Worm (Caenorhabditis elegans) whole organism, young adult: ENCODE measurements around the gene cpna-5.

Source experiments
- B0336.3 ChIP-seq: fragments of 200-800 bp; sonication (Bioruptor generic); IDR thresholded peaks from 2 replicates; pipeline ENCODE4 v1.3.6; 2022; ENCODE audit warnings: missing genetic modification characterization, missing compliant biosample characterization
- F22D6.2 ChIP-seq: sonication (generic microtip); optimal IDR thresholded peaks from 2 replicates; lab custom pipeline; 2016; ENCODE audit warnings: mild to moderate bottlenecking, missing genetic modification characterization, missing compliant biosample characterization
- F37B4.10 ChIP-seq: fragments of 200-800 bp; sonication (Bioruptor generic); IDR thresholded peaks from 2 replicates; pipeline ENCODE4 v1.3.6; 2022; ENCODE audit warnings: missing genetic modification characterization, missing compliant biosample characterization
- F55B11.4 ChIP-seq: sonication (generic microtip); optimal IDR thresholded peaks from 2 replicates; lab custom pipeline; 2016; ENCODE audit warnings: missing compliant biosample characterization, missing genetic modification characterization, borderline replicate concordance; ENCODE audit not compliant: insufficient read depth
- K11D2.4 ChIP-seq: fragments of 200-800 bp; sonication (Bioruptor generic); IDR thresholded peaks from 2 replicates; pipeline ENCODE4 v1.3.6; 2022; ENCODE audit warnings: missing genetic modification reagents, missing genetic modification characterization, missing compliant biosample characterization
- T07F8.4 ChIP-seq: sonication (generic microtip); optimal IDR thresholded peaks from 2 replicates; lab custom pipeline; 2016; ENCODE audit warnings: mild to moderate bottlenecking, missing genetic modification characterization, moderate library complexity, missing compliant biosample characterization
- Y53F4B.3 ChIP-seq: fragments of 200-800 bp; sonication (Bioruptor generic); IDR thresholded peaks from 2 replicates; pipeline ENCODE4 v1.3.6; 2022; ENCODE audit warnings: missing genetic modification reagents, missing genetic modification characterization, missing compliant biosample characterization
- Y53G8AR.9 ChIP-seq: fragments of 200-800 bp; sonication (Bioruptor generic); conservative IDR thresholded peaks from 2 replicates; pipeline ENCODE4 v1.3.6; 2022; ENCODE audit warnings: missing genetic modification reagents, missing genetic modification characterization, missing compliant biosample characterization
- Y56A3A.18 ChIP-seq: fragments of 200-800 bp; sonication (Bioruptor generic); IDR thresholded peaks from 2 replicates; pipeline ENCODE4 v1.3.6; 2022; ENCODE audit warnings: missing genetic modification reagents, missing genetic modification characterization, missing compliant biosample characterization
- Y79H2A.3 ChIP-seq: fragments of 200-800 bp; sonication (Bioruptor generic); conservative IDR thresholded peaks from 2 replicates; pipeline ENCODE4 v1.3.6; 2022; ENCODE audit warnings: missing genetic modification reagents, missing genetic modification characterization, missing compliant biosample characterization
- ZK185.1 ChIP-seq: sonication (generic microtip); optimal IDR thresholded peaks from 2 replicates; lab custom pipeline; 2016; ENCODE audit warnings: mild to moderate bottlenecking, missing genetic modification characterization, missing compliant biosample characterization; ENCODE audit not compliant: poor library complexity, severe bottlenecking
- ama-1 ChIP-seq, 3 experiments: fragments of 150-350 bp in 1 of 3; sonication (generic microtip) in 2 of 3; optimal IDR thresholded peaks; 2 replicates each; lab custom pipeline; 2014 to 2018; ENCODE audit warnings: missing biosample characterization in 2 of 3, missing genetic modification characterization in 2 of 3, missing genetic modification reagents in 2 of 3
- atf-7 ChIP-seq: sonication (generic microtip); optimal IDR thresholded peaks from 2 replicates; lab custom pipeline; 2017; ENCODE audit warnings: mild to moderate bottlenecking, missing genetic modification characterization, missing compliant biosample characterization
- athp-1 ChIP-seq: sonication (generic microtip); optimal IDR thresholded peaks from 2 replicates; lab custom pipeline; 2017; ENCODE audit warnings: mild to moderate bottlenecking, missing genetic modification characterization, missing compliant biosample characterization
- attf-5 ChIP-seq: fragments of 200-800 bp; sonication (Bioruptor generic); optimal IDR thresholded peaks from 2 replicates; lab custom pipeline; 2018; ENCODE audit warnings: mild to moderate bottlenecking, missing genetic modification characterization, missing compliant biosample characterization
- bed-2 ChIP-seq: fragments of 200-800 bp; sonication (Bioruptor generic); IDR thresholded peaks from 2 replicates; pipeline ENCODE4 v1.3.6; 2022; ENCODE audit warnings: missing genetic modification reagents, missing genetic modification characterization, missing compliant biosample characterization
- cebp-1 ChIP-seq, 2 experiments: fragments of 200-800 bp in 1 of 2; sonication (Bioruptor generic) in 1 of 2; sonication (generic microtip) in 1 of 2; IDR thresholded peaks in 1 of 2; optimal IDR thresholded peaks in 1 of 2; 2 replicates each; pipeline versions ENCODE4 v1.3.6 to Lab custom; 2017 to 2022; ENCODE audit warnings: missing compliant biosample characterization in 2 of 2, missing genetic modification characterization in 2 of 2, mild to moderate bottlenecking in 1 of 2, missing genetic modification reagents in 1 of 2, moderate library complexity in 1 of 2
- ceh-100 ChIP-seq: fragments of 200-800 bp; sonication (Bioruptor generic); IDR thresholded peaks from 2 replicates; pipeline ENCODE4 v1.3.6; 2022; ENCODE audit warnings: missing genetic modification reagents, missing genetic modification characterization, missing compliant biosample characterization
- ceh-40 ChIP-seq: fragments of 200-800 bp; sonication (Bioruptor generic); IDR thresholded peaks from 2 replicates; pipeline ENCODE4 v1.3.6; 2022; ENCODE audit warnings: missing genetic modification characterization, missing compliant biosample characterization
- chd-7 ChIP-seq: sonication (generic microtip); optimal IDR thresholded peaks from 2 replicates; lab custom pipeline; 2016; ENCODE audit warnings: mild to moderate bottlenecking, missing genetic modification characterization, moderate library complexity, missing compliant biosample characterization
- die-1 ChIP-seq: sonication (generic microtip); optimal IDR thresholded peaks from 2 replicates; lab custom pipeline; 2016; ENCODE audit warnings: missing genotype, mild to moderate bottlenecking, missing genetic modification characterization, missing compliant biosample characterization
- dox-1 ChIP-seq: fragments of 200-800 bp; sonication (Bioruptor generic); IDR thresholded peaks from 2 replicates; pipeline ENCODE4 v1.3.6; 2022; ENCODE audit warnings: missing genetic modification reagents, missing genetic modification characterization, missing compliant biosample characterization
- dpff-1 ChIP-seq: sonication (generic microtip); optimal IDR thresholded peaks from 2 replicates; lab custom pipeline; 2017; ENCODE audit warnings: mild to moderate bottlenecking, missing genetic modification characterization, missing compliant biosample characterization
- egl-18 ChIP-seq: fragments of 200-800 bp; sonication (Bioruptor generic); IDR thresholded peaks from 2 replicates; pipeline ENCODE4 v1.3.6; 2022; ENCODE audit warnings: missing genetic modification reagents, missing genetic modification characterization, missing compliant biosample characterization
- hlh-26 ChIP-seq: fragments of 200-800 bp; sonication (Bioruptor generic); conservative IDR thresholded peaks from 2 replicates; pipeline ENCODE4 v1.3.6; 2022; ENCODE audit warnings: missing genetic modification reagents, missing genetic modification characterization, missing compliant biosample characterization
- hmg-1.2 ChIP-seq: fragments of 200-800 bp; sonication (Bioruptor generic); IDR thresholded peaks from 2 replicates; pipeline ENCODE4 v1.3.6; 2022; ENCODE audit warnings: missing genetic modification reagents, missing genetic modification characterization, missing compliant biosample characterization
- let-526 ChIP-seq: fragments of 200-800 bp; sonication (Bioruptor generic); IDR thresholded peaks from 2 replicates; pipeline ENCODE4 v1.3.6; 2022; ENCODE audit warnings: missing genetic modification reagents, missing genetic modification characterization, missing compliant biosample characterization
- lin-26 ChIP-seq: fragments of 200-800 bp; sonication (Bioruptor generic); IDR thresholded peaks from 2 replicates; pipeline ENCODE4 v1.3.6; 2022; ENCODE audit warnings: missing genetic modification reagents, missing genetic modification characterization, missing compliant biosample characterization
- lin-35 ChIP-seq, 3 experiments: fragments of 150-350 bp in 2 of 3; sonication (generic microtip) in 1 of 3; optimal IDR thresholded peaks; 2 replicates each; lab custom pipeline; 2014 to 2018; ENCODE audit warnings: missing biosample characterization in 3 of 3, missing genetic modification characterization in 3 of 3, missing genetic modification reagents in 3 of 3
- madf-6 ChIP-seq: fragments of 200-800 bp; sonication (Bioruptor generic); IDR thresholded peaks from 2 replicates; pipeline ENCODE4 v1.3.6; 2022; ENCODE audit warnings: missing genetic modification reagents, missing genetic modification characterization, missing compliant biosample characterization
- mel-28 ChIP-seq: sonication (generic microtip); optimal IDR thresholded peaks from 2 replicates; lab custom pipeline; 2016; ENCODE audit warnings: borderline replicate concordance, mild to moderate bottlenecking, missing genetic modification characterization, missing compliant biosample characterization
- nhr-27 ChIP-seq: fragments of 200-800 bp; sonication (Bioruptor generic); optimal IDR thresholded peaks from 2 replicates; lab custom pipeline; 2018; ENCODE audit warnings: mild to moderate bottlenecking, missing genetic modification characterization, moderate library complexity, missing compliant biosample characterization
- nhr-80 ChIP-seq: sonication (generic microtip); optimal IDR thresholded peaks from 2 replicates; lab custom pipeline; 2016; ENCODE audit warnings: missing genetic modification characterization, missing compliant biosample characterization
- rcor-1 ChIP-seq: fragments of 200-800 bp; sonication (Bioruptor generic); IDR thresholded peaks from 2 replicates; pipeline ENCODE4 v1.3.6; 2022; ENCODE audit warnings: missing genetic modification reagents, missing genetic modification characterization, missing compliant biosample characterization
- rec-8 ChIP-seq, 2 experiments: sonication (generic microtip); optimal IDR thresholded peaks; 2 replicates each; lab custom pipeline; 2016; ENCODE audit warnings: mild to moderate bottlenecking in 2 of 2, missing genetic modification characterization in 2 of 2, missing genetic modification reagents in 2 of 2, missing genotype in 2 of 2, missing biosample characterization in 1 of 2, missing compliant biosample characterization in 1 of 2, moderate library complexity in 1 of 2
- repo-1 ChIP-seq: sonication (generic microtip); optimal IDR thresholded peaks from 2 replicates; lab custom pipeline; 2017; ENCODE audit warnings: mild to moderate bottlenecking, missing genetic modification characterization, missing compliant biosample characterization
- rpc-1 ChIP-seq, 2 experiments: fragments of 150-350 bp in 1 of 2; sonication (generic microtip) in 1 of 2; optimal IDR thresholded peaks; 2 replicates each; lab custom pipeline; 2014 to 2018; ENCODE audit warnings: missing biosample characterization in 1 of 2, missing genetic modification characterization in 1 of 2, missing genetic modification reagents in 1 of 2, missing genotype in 1 of 2
- sptf-2 ChIP-seq: fragments of 200-800 bp; sonication (Bioruptor generic); optimal IDR thresholded peaks from 2 replicates; lab custom pipeline; 2018; ENCODE audit warnings: mild to moderate bottlenecking, missing genetic modification characterization, missing compliant biosample characterization
- tbp1 ChIP-seq: fragments of 200-800 bp; sonication (Bioruptor generic); optimal IDR thresholded peaks from 2 replicates; lab custom pipeline; 2018; ENCODE audit warnings: mild to moderate bottlenecking, missing genetic modification characterization, missing compliant biosample characterization
- tbx-9 ChIP-seq: sonication (generic microtip); optimal IDR thresholded peaks from 2 replicates; lab custom pipeline; 2016; ENCODE audit warnings: borderline replicate concordance, missing genetic modification characterization, inconsistent platforms, missing compliant biosample characterization
- tlf-1 ChIP-seq: fragments of 200-800 bp; sonication (Bioruptor generic); optimal IDR thresholded peaks from 2 replicates; lab custom pipeline; 2018; ENCODE audit warnings: mild to moderate bottlenecking, missing genetic modification characterization, missing compliant biosample characterization
- zfh-2 ChIP-seq: fragments of 200-800 bp; sonication (Bioruptor generic); conservative IDR thresholded peaks from 2 replicates; pipeline ENCODE4 v1.3.6; 2022; ENCODE audit warnings: missing genetic modification reagents, missing genetic modification characterization, missing compliant biosample characterization
- ztf-22 ChIP-seq: fragments of 200-800 bp; sonication (Bioruptor generic); optimal IDR thresholded peaks from 2 replicates; lab custom pipeline; 2018; ENCODE audit warnings: mild to moderate bottlenecking, missing genetic modification characterization, moderate library complexity, missing compliant biosample characterization
- ztf-26 ChIP-seq: sonication (generic microtip); optimal IDR thresholded peaks from 2 replicates; lab custom pipeline; 2017; ENCODE audit warnings: missing genetic modification characterization, missing compliant biosample characterization
- ztf-3 ChIP-seq: fragments of 200-800 bp; sonication (Bioruptor generic); optimal IDR thresholded peaks from 2 replicates; lab custom pipeline; 2018; ENCODE audit warnings: mild to moderate bottlenecking, missing genetic modification characterization, missing compliant biosample characterization

Gene cpna-5

ce11 chrII:7663704-7664660, 54.4 kb downstream of the cpna-5 start, which contains the start of the genes F18A1.7 and rpa-1 (continued):
- TF ChIP-seq ztf-3 (GFP tag; lab: Kevin White, UChicago): no peak
- peak; percentile 79 for TF ChIP-seq tlf-1 (GFP tag; lab: Kevin White, UChicago)
- TF ChIP-seq athp-1 (tag; lab: Kevin White, UChicago): peak; percentile 16
- peak in 1 of 3 experiments; percentile 81 for TF ChIP-seq lin-35 (GFP tag; optimal IDR thresholded peaks at IDR 0.05; lab: Kevin White, UChicago)
- TF ChIP-seq ceh-100 (GFP tag; lab: Robert Waterston, UW): 0 out of 2 replicates have a peak, but pooled peaks have one; percentile 11
- TF ChIP-seq ZK185.1: no peak
- peak; percentile 33 for TF ChIP-seq tbp1 (GFP tag; lab: Kevin White, UChicago)
- TF ChIP-seq lin-26: no peak
- no peak for TF ChIP-seq rpc-1 (optimal IDR thresholded peaks at IDR 0.05; lab: Kevin White, UChicago)
- TF ChIP-seq rpc-1 (tag; optimal IDR thresholded peaks at IDR 0.05; lab: Kevin White, UChicago): no peak
- TF ChIP-seq hmg-1.2 (GFP tag; lab: Robert Waterston, UW): peak; percentile 57; the same call in 1 of the 2 replicates
- TF ChIP-seq madf-6 (GFP tag; lab: Robert Waterston, UW): peak; percentile 98
- no peak for TF ChIP-seq Y53F4B.3 (GFP tag; lab: Robert Waterston, UW)
- no peak for TF ChIP-seq egl-18 (GFP tag; lab: Robert Waterston, UW)
- TF ChIP-seq ztf-26 (tag; lab: Kevin White, UChicago): no peak
- TF ChIP-seq repo-1 (tag; lab: Kevin White, UChicago): no peak
- no peak for TF ChIP-seq dpff-1 (tag; lab: Kevin White, UChicago)
- TF ChIP-seq zfh-2 (GFP tag; lab: Robert Waterston, UW): no peak
- no peak for TF ChIP-seq F55B11.4 (tag; lab: Kevin White, UChicago)
- no peak for TF ChIP-seq let-526 (GFP tag; lab: Robert Waterston, UW)
- no peak for TF ChIP-seq sptf-2 (GFP tag; lab: Kevin White, UChicago)
- TF ChIP-seq ztf-22: no peak
- no peak for TF ChIP-seq chd-7
- no peak for TF ChIP-seq ceh-40
- TF ChIP-seq tbx-9 (tag; lab: Kevin White, UChicago): no peak
- TF ChIP-seq die-1: no peak
- no peak for TF ChIP-seq Y56A3A.18
- no peak for TF ChIP-seq nhr-27 (tag; lab: Kevin White, UChicago)
- TF ChIP-seq atf-7: no peak
- no peak for TF ChIP-seq Y79H2A.3
- TF ChIP-seq ama-1 (optimal IDR thresholded peaks at IDR 0.05; lab: Kevin White, UChicago): no peak
- no peak for TF ChIP-seq ama-1 (GFP tag; optimal IDR thresholded peaks at IDR 0.05; lab: Kevin White, UChicago)
- TF ChIP-seq rec-8 (tag; optimal IDR thresholded peaks at IDR 0.05; lab: Kevin White, UChicago): no peak
- TF ChIP-seq T07F8.4 (tag; lab: Kevin White, UChicago): no peak
- TF ChIP-seq dox-1 (GFP tag; lab: Robert Waterston, UW): peak; percentile 81
- TF ChIP-seq Y53G8AR.9 (GFP tag; lab: Robert Waterston, UW): peak; percentile 67
- no peak for TF ChIP-seq attf-5 (GFP tag; lab: Kevin White, UChicago)
- no peak for TF ChIP-seq bed-2
- TF ChIP-seq B0336.3 (GFP tag; lab: Robert Waterston, UW): peak; percentile 71
- TF ChIP-seq nhr-80 (tag; lab: Kevin White, UChicago): no peak
- TF ChIP-seq rcor-1 (GFP tag; lab: Robert Waterston, UW): peak; percentile 92
- TF ChIP-seq cebp-1 (GFP tag; IDR thresholded peaks at IDR 0.05; lab: Robert Waterston, UW): no peak
- no peak for TF ChIP-seq cebp-1 (tag; optimal IDR thresholded peaks at IDR 0.05; lab: Kevin White, UChicago)
- TF ChIP-seq F22D6.2 (tag; lab: Kevin White, UChicago): no peak
- no peak for TF ChIP-seq F37B4.10
- no peak for TF ChIP-seq hlh-26
- TF ChIP-seq mel-28 (tag; lab: Kevin White, UChicago): no peak
- no peak for TF ChIP-seq K11D2.4
